Fruit fly (Drosophila melanogaster) whole organism, embryonic: ENCODE data around the gene AGO2.
A peak's percentile ranks its signal among the peaks of the same experiment; 100 is the strongest.

Experiments used
- ATbp ChIP-seq: fragments of 200-800 bp; sonication (Bioruptor generic); optimal IDR thresholded peaks from 2 replicates; lab custom pipeline; 2017; ENCODE audit warnings: missing biosample characterization, mild to moderate bottlenecking, missing genetic modification characterization, missing genetic modification reagents
- Adf1 ChIP-seq: fragments of 200-800 bp; sonication (Bioruptor generic); IDR thresholded peaks from 2 replicates; pipeline ENCODE4 v1.3.6; 2022; ENCODE audit warnings: missing biosample characterization, missing genetic modification characterization
- Aef1 ChIP-seq: fragments of 200-800 bp; sonication (Bioruptor generic); IDR thresholded peaks from 3 replicates; pipeline ENCODE4 v1.3.6; 2022; ENCODE audit warnings: missing biosample characterization, missing genetic modification characterization
- CG10147 ChIP-seq: fragments of 200-800 bp; sonication (Bioruptor generic); optimal IDR thresholded peaks from 2 replicates; lab custom pipeline; 2019; ENCODE audit warnings: missing biosample characterization, mild to moderate bottlenecking, missing genetic modification characterization, moderate library complexity
- CG10565 ChIP-seq: fragments of 200-800 bp; sonication (Bioruptor generic); optimal IDR thresholded peaks from 3 replicates; lab custom pipeline; 2016; ENCODE audit warnings: missing biosample characterization, mild to moderate bottlenecking, missing genetic modification characterization
- CG11504 ChIP-seq: fragments of 200-800 bp; sonication (Bioruptor generic); optimal IDR thresholded peaks from 3 replicates; lab custom pipeline; 2019; ENCODE audit warnings: missing biosample characterization, mild to moderate bottlenecking, missing genetic modification characterization, moderate library complexity
- CG11723 ChIP-seq: fragments of 200-800 bp; sonication (Bioruptor generic); optimal IDR thresholded peaks from 2 replicates; lab custom pipeline; 2017; ENCODE audit warnings: missing biosample characterization, mild to moderate bottlenecking, missing genetic modification characterization
- CG14710 ChIP-seq: fragments of 200-800 bp; sonication (Bioruptor generic); optimal IDR thresholded peaks from 3 replicates; lab custom pipeline; 2019; ENCODE audit warnings: missing biosample characterization, mild to moderate bottlenecking, missing genetic modification characterization, moderate library complexity
- CG15011 ChIP-seq: fragments of 200-800 bp; sonication (Bioruptor generic); optimal IDR thresholded peaks from 3 replicates; lab custom pipeline; 2018; ENCODE audit warnings: missing biosample characterization, mild to moderate bottlenecking, missing genetic modification characterization
- CG15073 ChIP-seq: fragments of 200-800 bp; sonication (Bioruptor generic); optimal IDR thresholded peaks from 2 replicates; lab custom pipeline; 2016; ENCODE audit warnings: missing biosample characterization, missing genetic modification characterization
- CG15601 ChIP-seq: fragments of 200-800 bp; sonication (Bioruptor generic); optimal IDR thresholded peaks from 3 replicates; lab custom pipeline; 2019; ENCODE audit warnings: missing biosample characterization, mild to moderate bottlenecking, missing genetic modification characterization, moderate library complexity
- CG17328 ChIP-seq: fragments of 200-800 bp; sonication (Bioruptor generic); IDR thresholded peaks from 2 replicates; pipeline ENCODE4 v1.3.6; 2022; ENCODE audit warnings: missing biosample characterization, missing genetic modification characterization
- CG2712 ChIP-seq: fragments of 200-800 bp; optimal IDR thresholded peaks from 3 replicates; lab custom pipeline; 2019; ENCODE audit warnings: missing biosample characterization, mild to moderate bottlenecking, missing genetic modification characterization, moderate library complexity
- CG30403 ChIP-seq: fragments of 200-800 bp; sonication (Bioruptor generic); optimal IDR thresholded peaks from 3 replicates; lab custom pipeline; 2016; ENCODE audit warnings: missing biosample characterization, missing genetic modification characterization
- CG34376 ChIP-seq: fragments of 200-800 bp; sonication (Bioruptor generic); optimal IDR thresholded peaks from 2 replicates; lab custom pipeline; 2018; ENCODE audit warnings: missing biosample characterization, mild to moderate bottlenecking, missing genetic modification characterization
- CG34422 ChIP-seq: fragments of 200-800 bp; sonication (Bioruptor generic); IDR thresholded peaks from 3 replicates; pipeline ENCODE4 v1.3.6; 2022; ENCODE audit warnings: missing biosample characterization, missing genetic modification characterization
- CG4617 ChIP-seq: fragments of 200-800 bp; sonication (Bioruptor generic); optimal IDR thresholded peaks from 3 replicates; lab custom pipeline; 2016; ENCODE audit warnings: missing biosample characterization, missing genetic modification characterization, borderline replicate concordance
- CG4730 ChIP-seq: fragments of 200-800 bp; sonication (Bioruptor generic); IDR thresholded peaks from 2 replicates; pipeline ENCODE4 v1.3.6; 2022; ENCODE audit warnings: missing biosample characterization, missing genetic modification characterization
- CG7963 ChIP-seq: fragments of 200-800 bp; sonication (Bioruptor generic); IDR thresholded peaks from 3 replicates; pipeline ENCODE4 v1.3.6; 2022; ENCODE audit warnings: missing biosample characterization, missing genetic modification characterization; ENCODE audit not compliant: partially characterized antibody
- CG8281 ChIP-seq: fragments of 200-800 bp; sonication (Bioruptor generic); optimal IDR thresholded peaks from 2 replicates; lab custom pipeline; 2018; ENCODE audit warnings: missing biosample characterization, mild to moderate bottlenecking, missing genetic modification characterization, moderate library complexity
- CG8924 ChIP-seq: fragments of 200-800 bp; optimal IDR thresholded peaks from 3 replicates; lab custom pipeline; 2019; ENCODE audit warnings: missing biosample characterization, mild to moderate bottlenecking, missing genetic modification characterization, moderate library complexity
- CG9437 ChIP-seq: fragments of 200-800 bp; sonication (Bioruptor generic); optimal IDR thresholded peaks from 2 replicates; lab custom pipeline; 2018; ENCODE audit warnings: missing biosample characterization, mild to moderate bottlenecking, missing genetic modification characterization
- CG9727 ChIP-seq: fragments of 200-800 bp; sonication (Bioruptor generic); optimal IDR thresholded peaks from 3 replicates; lab custom pipeline; 2017; ENCODE audit warnings: missing biosample characterization, mild to moderate bottlenecking, missing genetic modification characterization
- CkIIα-i1 ChIP-seq: fragments of 200-800 bp; sonication (Bioruptor generic); IDR thresholded peaks from 2 replicates; pipeline ENCODE4 v1.3.6; 2022; ENCODE audit warnings: missing biosample characterization, missing genetic modification characterization
- Dip3 ChIP-seq: fragments of 200-800 bp; sonication (Bioruptor generic); optimal IDR thresholded peaks from 3 replicates; lab custom pipeline; 2016; ENCODE audit warnings: missing biosample characterization, missing genetic modification characterization
- Doc3 ChIP-seq: fragments of 200-800 bp; sonication (Bioruptor generic); IDR thresholded peaks from 3 replicates; pipeline ENCODE4 v1.3.6; 2022; ENCODE audit warnings: missing biosample characterization, missing genetic modification characterization; ENCODE audit not compliant: partially characterized antibody
- HLH54F ChIP-seq: fragments of 200-800 bp; sonication (Bioruptor generic); optimal IDR thresholded peaks from 3 replicates; lab custom pipeline; 2016; ENCODE audit warnings: missing biosample characterization, missing genetic modification characterization
- Hmr ChIP-seq: fragments of 200-800 bp; sonication (Bioruptor generic); optimal IDR thresholded peaks from 3 replicates; lab custom pipeline; 2017; ENCODE audit warnings: mild to moderate bottlenecking, missing biosample characterization, missing genetic modification reagents, missing genetic modification characterization
- Hsf ChIP-seq: fragments of 200-800 bp; sonication (Bioruptor generic); optimal IDR thresholded peaks from 3 replicates; lab custom pipeline; 2016; ENCODE audit warnings: missing biosample characterization, missing genetic modification characterization
- Stat92E ChIP-seq, 3 experiments: fragments of >200 bp in 2 of 3; fragments of 200-800 bp in 1 of 3; sonication (Bioruptor generic) in 1 of 3; optimal IDR thresholded peaks; 2 replicates each; lab custom pipeline; 2017 to 2019; ENCODE audit warnings: missing biosample characterization in 3 of 3, missing genetic modification characterization in 3 of 3, mild to moderate bottlenecking in 1 of 3, moderate library complexity in 1 of 3
- Tbp ChIP-seq: fragments of >200 bp; optimal IDR thresholded peaks from 2 replicates; lab custom pipeline; 2018; ENCODE audit warnings: missing biosample characterization, missing genetic modification characterization
- Usf ChIP-seq: fragments of 200-800 bp; sonication (Bioruptor generic); optimal IDR thresholded peaks from 2 replicates; lab custom pipeline; 2017; ENCODE audit warnings: missing genotype, missing biosample characterization, missing genetic modification characterization
- ac ChIP-seq: fragments of 200-800 bp; sonication (Bioruptor generic); optimal IDR thresholded peaks from 3 replicates; lab custom pipeline; 2017; ENCODE audit warnings: missing biosample characterization, mild to moderate bottlenecking, missing genetic modification characterization
- br ChIP-seq: fragments of >200 bp; optimal IDR thresholded peaks from 2 replicates; lab custom pipeline; 2017
- btn ChIP-seq: fragments of 200-800 bp; sonication (Bioruptor generic); optimal IDR thresholded peaks from 2 replicates; lab custom pipeline; 2016; ENCODE audit warnings: missing biosample characterization, missing genetic modification characterization
- eve ChIP-seq, 2 experiments: fragments of >200 bp; optimal IDR thresholded peaks; 2 replicates each; lab custom pipeline; 2017; ENCODE audit warnings: missing biosample characterization in 2 of 2, missing genetic modification characterization in 2 of 2
- fu2 ChIP-seq: fragments of 200-800 bp; sonication (Bioruptor generic); optimal IDR thresholded peaks from 2 replicates; lab custom pipeline; 2016; ENCODE audit warnings: missing biosample characterization, missing genetic modification characterization
- gsb ChIP-seq: fragments of 200-800 bp; sonication (Bioruptor generic); IDR thresholded peaks from 2 replicates; pipeline ENCODE4 v1.3.6; 2022; ENCODE audit warnings: missing biosample characterization, missing genetic modification characterization
- gt ChIP-seq: fragments of 200-800 bp; sonication (Bioruptor generic); IDR thresholded peaks from 2 replicates; pipeline ENCODE4 v1.3.6; 2022; ENCODE audit warnings: missing biosample characterization, missing genetic modification characterization
- hbn ChIP-seq: fragments of 200-800 bp; sonication (Bioruptor generic); IDR thresholded peaks from 2 replicates; pipeline ENCODE4 v1.3.6; 2022; ENCODE audit warnings: missing biosample characterization, missing genetic modification characterization; ENCODE audit not compliant: partially characterized antibody
- kay ChIP-seq: fragments of 200-800 bp; sonication (Bioruptor generic); optimal IDR thresholded peaks from 2 replicates; lab custom pipeline; 2016; ENCODE audit warnings: missing biosample characterization, missing genetic modification characterization
- kni ChIP-seq: fragments of 200-800 bp; sonication (Bioruptor generic); optimal IDR thresholded peaks from 3 replicates; lab custom pipeline; 2017; ENCODE audit warnings: mild to moderate bottlenecking, missing biosample characterization, missing genetic modification reagents, missing genetic modification characterization
- lbe ChIP-seq: fragments of 200-800 bp; sonication (Bioruptor generic); optimal IDR thresholded peaks from 2 replicates; lab custom pipeline; 2016; ENCODE audit warnings: missing biosample characterization, mild to moderate bottlenecking, missing genetic modification characterization
- onecut ChIP-seq: fragments of 200-800 bp; sonication (Bioruptor generic); IDR thresholded peaks from 2 replicates; pipeline ENCODE4 v1.3.6; 2022; ENCODE audit warnings: missing biosample characterization, missing genetic modification characterization
- phol ChIP-seq: fragments of 200-800 bp; sonication (Bioruptor generic); optimal IDR thresholded peaks from 3 replicates; lab custom pipeline; 2018; ENCODE audit warnings: missing biosample characterization, mild to moderate bottlenecking, missing genetic modification characterization, moderate library complexity
- prd ChIP-seq, 3 experiments: fragments of >200 bp in 2 of 3; fragments of 200-800 bp in 1 of 3; sonication (Bioruptor generic) in 1 of 3; optimal IDR thresholded peaks in 2 of 3; IDR thresholded peaks in 1 of 3; 2 replicates in 2 of 3; 3 replicates in 1 of 3; pipeline versions ENCODE4 v1.3.6 to Lab custom; 2017 to 2022; ENCODE audit warnings: missing biosample characterization in 1 of 3, missing genetic modification characterization in 1 of 3
- sim ChIP-seq: fragments of 200-800 bp; sonication (Bioruptor generic); IDR thresholded peaks from 2 replicates; pipeline ENCODE4 v1.3.6; 2022; ENCODE audit warnings: missing biosample characterization, missing genetic modification characterization
- sqz ChIP-seq: fragments of 200-800 bp; sonication (Bioruptor generic); optimal IDR thresholded peaks from 3 replicates; lab custom pipeline; 2018; ENCODE audit warnings: missing biosample characterization, mild to moderate bottlenecking, missing genetic modification characterization
- sug ChIP-seq: fragments of 200-800 bp; optimal IDR thresholded peaks from 2 replicates; lab custom pipeline; 2019; ENCODE audit warnings: missing biosample characterization, mild to moderate bottlenecking, missing genetic modification characterization, moderate library complexity
- vnd ChIP-seq: fragments of 200-800 bp; sonication (Bioruptor generic); IDR thresholded peaks from 3 replicates; pipeline ENCODE4 v1.3.6; 2022; ENCODE audit warnings: missing biosample characterization, missing genetic modification characterization; ENCODE audit not compliant: partially characterized antibody

The AGO2 gene

DNA sequence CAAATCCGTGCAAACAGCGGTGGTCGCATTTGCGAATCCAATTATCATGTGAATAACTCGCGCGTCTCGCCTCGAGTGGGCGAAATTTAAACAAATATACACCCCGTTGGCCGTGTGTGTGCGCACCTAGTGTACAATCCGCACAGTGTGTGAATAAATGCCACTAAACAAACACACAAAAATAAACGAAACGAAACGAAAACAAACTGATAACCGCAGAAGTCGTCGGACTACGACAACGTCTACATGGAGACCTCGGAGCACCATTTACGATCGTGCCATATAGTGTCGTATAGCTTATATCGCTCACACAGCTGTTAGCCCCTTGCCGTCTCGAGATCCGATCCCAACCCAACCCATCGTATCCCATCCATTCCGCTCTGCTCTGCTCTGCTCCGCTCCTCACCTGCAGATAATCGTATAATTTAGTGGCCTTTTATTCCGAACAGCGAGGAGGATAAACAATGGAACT lies 12.6 kb downstream of the AGO2 start (continued):
- TF ChIP-seq sim (GFP tag; lab: Robert Waterston, UW) (0 out of 2 replicates have a peak, but pooled peaks have one; percentile 36), CG4730 (no peak), lbe (GFP tag; lab: Kevin White, UChicago) (no peak), fu2 (GFP tag; lab: Kevin White, UChicago) (peak; percentile 20), Doc3 (GFP tag; lab: Robert Waterston, UW) (no peak), CG15073 (GFP tag; lab: Kevin White, UChicago) (no peak), phol (tag; lab: Kevin White, UChicago) (no peak), CG30403 (no peak), CG11504 (tag; lab: Kevin White, UChicago) (no peak), sug (tag; lab: Kevin White, UChicago) (peak; percentile 92), CG7963 (GFP tag; lab: Robert Waterston, UW) (no peak), gt (GFP tag; lab: Robert Waterston, UW) (no peak), CG11723 (GFP tag; lab: Kevin White, UChicago) (no peak), vnd (no peak), CG14710 (tag; lab: Kevin White, UChicago) (peak; percentile 29), onecut (GFP tag; lab: Robert Waterston, UW) (peak; percentile 67), CG9727 (peak; percentile 68), Adf1 (GFP tag; lab: Robert Waterston, UW) (peak; percentile 31; the same call in 1 of the 2 replicates), Dip3 (GFP tag; lab: Kevin White, UChicago) (no peak), CG10565 (no peak), CG10147 (no peak), Usf (GFP tag; lab: Kevin White, UChicago) (no peak), prd (optimal IDR thresholded peaks at IDR 0.05; lab: Kevin White, UChicago) (no peak), prd (GFP tag; IDR thresholded peaks at IDR 0.05; lab: Robert Waterston, UW) (peak; percentile 19; the same call in 1 of the 3 replicates), HLH54F (GFP tag; lab: Kevin White, UChicago) (no peak), CG15011 (GFP tag; lab: Kevin White, UChicago) (peak; percentile 74), CkIIα-i1 (no peak), CG9437 (GFP tag; lab: Kevin White, UChicago) (no peak), ac (GFP tag; lab: Kevin White, UChicago) (peak; percentile 55), CG17328 (no peak; the same call in 1 of the 2 replicates), hbn (GFP tag; lab: Robert Waterston, UW) (no peak), eve (GFP tag; optimal IDR thresholded peaks at IDR 0.05; lab: Kevin White, UChicago) (no peak), Aef1 (GFP tag; lab: Robert Waterston, UW) (no peak), CG34376 (GFP tag; lab: Kevin White, UChicago) (peak; percentile 86), kay (no peak), kni (GFP tag; lab: Kevin White, UChicago) (peak; percentile 85), ATbp (peak; percentile 88), Hmr (GFP tag; lab: Kevin White, UChicago) (peak; percentile 91), br (lab: Kevin White, UChicago) (no peak), CG15601 (tag; lab: Kevin White, UChicago) (peak; percentile 74), CG2712 (no peak), Tbp (GFP tag; lab: Kevin White, UChicago) (no peak), gsb (GFP tag; lab: Robert Waterston, UW) (peak; percentile 65; the same call in 1 of the 2 replicates), CG8924 (tag; lab: Kevin White, UChicago) (peak; percentile 64), Stat92E (GFP tag; optimal IDR thresholded peaks at IDR 0.05; lab: Kevin White, UChicago) (no peak), btn (peak; percentile 55), CG8281 (tag; lab: Kevin White, UChicago) (peak; percentile 55), Hsf (GFP tag; lab: Kevin White, UChicago) (no peak), CG4617 (GFP tag; lab: Kevin White, UChicago) (no peak), sqz (GFP tag; lab: Kevin White, UChicago) (no peak), CG34422 (GFP tag; lab: Robert Waterston, UW) (peak; percentile 59; the same call in 1 of the 3 replicates)
